Worm (Caenorhabditis elegans): ENCODE measurements around the gene ndua-8.
A peak's percentile ranks its signal among the peaks of the same experiment; 100 is the strongest.

ndua-8 gene

ce11 chrIII:2578563-2578962, 49.7 kb downstream of the ndua-8 start (continued):
- TF ChIP-seq F44E2.7 (GFP tag; IDR thresholded peaks at IDR 0.05) (no peak), daf-8 (GFP tag; IDR thresholded peaks at IDR 0.05) (no peak), lin-29 (GFP tag; IDR thresholded peaks at IDR 0.05) (no peak), ctbp-1 (GFP tag; IDR thresholded peaks at IDR 0.05) (no peak), tag-97 (GFP tag; IDR thresholded peaks at IDR 0.05) (no peak), zag-1 (tag; optimal IDR thresholded peaks at IDR 0.05) (no peak), ceh-32 (tag; optimal IDR thresholded peaks at IDR 0.05; ENCODE audit: poor library complexity) (no peak), unc-62 (GFP tag; optimal IDR thresholded peaks at IDR 0.05 in 1 of 2) (no peak), unc-62 (tag; optimal IDR thresholded peaks at IDR 0.05) (no peak), duxl-1 (tag; optimal IDR thresholded peaks at IDR 0.05; ENCODE audit: poor library complexity) (no peak), nhr-11 (tag; optimal IDR thresholded peaks at IDR 0.05) (no peak), mxl-3 (GFP tag; optimal IDR thresholded peaks at IDR 0.05) (peak; percentile 49), ZK546.5 (tag; optimal IDR thresholded peaks at IDR 0.05) (no peak), lsy-2 (tag; optimal IDR thresholded peaks at IDR 0.05) (peak in 1 of 2 experiments; percentile 82), R02D3.7 (tag; optimal IDR thresholded peaks at IDR 0.05) (no peak), mxl-2 (GFP tag; conservative IDR thresholded peaks at IDR 0.05) (no peak)

- TF ChIP-seq mep-1 (tag; optimal IDR thresholded peaks at IDR 0.05) (no peak), dmd-6 (GFP tag; IDR thresholded peaks at IDR 0.05) (no peak), tra-1 (GFP tag; IDR thresholded peaks at IDR 0.05) (no peak), dve-1 (tag; optimal IDR thresholded peaks at IDR 0.05; ENCODE audit: insufficient read depth) (no peak), lin-15B (tag; optimal IDR thresholded peaks at IDR 0.05) (no peak), aha-1 (tag) (no peak), dmd-8 (GFP tag; IDR thresholded peaks at IDR 0.05) (no peak), nhr-77 (tag; optimal IDR thresholded peaks at IDR 0.05) (no peak), daf-16 (GFP tag; optimal IDR thresholded peaks at IDR 0.05) (no peak), daf-16 (tag; optimal IDR thresholded peaks at IDR 0.05) (no peak)
Observed at ce11 chrIII:2578993-2579392, 50.1 kb downstream of the ndua-8 start, which contains the start of gene Y71H2B.8. Gene Y71H2B.8 (plus strand): TSS chrIII:2579293.

All from whole organism, L4 larva.